Worm (Caenorhabditis elegans): ENCODE data around the gene alh-2.

- TF ChIP-seq F39B2.1 (GFP tag; IDR thresholded peaks at IDR 0.05) (no peak), B0019.2 (GFP tag; conservative IDR thresholded peaks at IDR 0.05) (no peak), gei-17 (GFP tag; optimal IDR thresholded peaks at IDR 0.05) (no peak)
These were observed 17.2 kb upstream of the alh-2 start, which contains the start of gene nhr-237 for ce11 chrV:1626720-1627119.

Data from whole organism, young adult.